Fruit fly (Drosophila melanogaster): ENCODE results near the gene CG32206.

Gene CG32206

dm6 chr3L:19338234-19338633, 74.5 kb downstream of the CG32206 start (continued):
- TF ChIP-seq CG10669 (GFP tag; optimal IDR thresholded peaks at IDR 0.05): no peak
- peak; percentile 33 for TF ChIP-seq Eip78C (GFP tag)
- TF ChIP-seq spab (GFP tag; optimal IDR thresholded peaks at IDR 0.05): no peak
- no peak for TF ChIP-seq Eip75B (GFP tag; optimal IDR thresholded peaks at IDR 0.05)
- no peak for TF ChIP-seq CG6792 (GFP tag; optimal IDR thresholded peaks at IDR 0.05)
- TF ChIP-seq CG34406 (GFP tag; optimal IDR thresholded peaks at IDR 0.05): no peak
- TF ChIP-seq CG9139 (GFP tag; optimal IDR thresholded peaks at IDR 0.05): no peak
- TF ChIP-seq CG3032 (tag; optimal IDR thresholded peaks at IDR 0.05): peak; percentile 5
- TF ChIP-seq CG10631 (GFP tag; optimal IDR thresholded peaks at IDR 0.05): no peak
- TF ChIP-seq Blimp-1 (GFP tag; optimal IDR thresholded peaks at IDR 0.05): no peak
- TF ChIP-seq CG6808 (GFP tag; optimal IDR thresholded peaks at IDR 0.05): no peak
- no peak for TF ChIP-seq Ets21C (GFP tag; optimal IDR thresholded peaks at IDR 0.05)
- no peak for TF ChIP-seq CG11294 (GFP tag; IDR thresholded peaks at IDR 0.05)
- no peak for TF ChIP-seq Met (GFP tag; optimal IDR thresholded peaks at IDR 0.05)
- 0 out of 3 replicates have a peak, but pooled peaks have one; percentile 38 for TF ChIP-seq CG8119 (GFP tag; IDR thresholded peaks at IDR 0.05)
- TF ChIP-seq Hr39 (GFP tag; optimal IDR thresholded peaks at IDR 0.05): no peak
- TF ChIP-seq dsx (GFP tag; optimal IDR thresholded peaks at IDR 0.05; ENCODE audit: poor library complexity, severe bottlenecking): no peak
- no peak for TF ChIP-seq CG6276 (GFP tag; optimal IDR thresholded peaks at IDR 0.05)
- TF ChIP-seq Ets96B (tag; optimal IDR thresholded peaks at IDR 0.05): no peak
- no peak for TF ChIP-seq pdm3 (GFP tag; optimal IDR thresholded peaks at IDR 0.05)
- TF ChIP-seq OdsH (GFP tag; optimal IDR thresholded peaks at IDR 0.05): peak; percentile 28
- no peak for TF ChIP-seq Lpt (GFP tag; optimal IDR thresholded peaks at IDR 0.05)
- peak; percentile 19 for TF ChIP-seq CG32006 (GFP tag; optimal IDR thresholded peaks at IDR 0.05)
- TF ChIP-seq CG7368 (GFP tag; optimal IDR thresholded peaks at IDR 0.05): no peak

dm6 chr3L:19337398-19338086, 75.2 kb downstream of the CG32206 start, which contains the start of gene pip:
Gene pip, minus strand, starts transcription at chr3L:19337609.
- no peak for TF ChIP-seq CG11294 (GFP tag; IDR thresholded peaks at IDR 0.05)
- TF ChIP-seq Smox (GFP tag; optimal IDR thresholded peaks at IDR 0.05): no peak
- no peak for TF ChIP-seq Ets96B (tag; optimal IDR thresholded peaks at IDR 0.05)
- no peak for TF ChIP-seq Hr38 (GFP tag; optimal IDR thresholded peaks at IDR 0.05)
- TF ChIP-seq CG1621 (tag; optimal IDR thresholded peaks at IDR 0.05): no peak
- no peak for TF ChIP-seq Met (GFP tag; optimal IDR thresholded peaks at IDR 0.05)
- TF ChIP-seq CG8319 (GFP tag; optimal IDR thresholded peaks at IDR 0.05): no peak
- 0 out of 3 replicates have a peak, but pooled peaks have one; percentile 21 for TF ChIP-seq CG6163 (GFP tag; IDR thresholded peaks at IDR 0.05)
- TF ChIP-seq eg (GFP tag; IDR thresholded peaks at IDR 0.05): peak; percentile 35; the same call in 1 of the 3 replicates
- TF ChIP-seq Lpt (GFP tag; optimal IDR thresholded peaks at IDR 0.05): no peak
- no peak for TF ChIP-seq CG34406 (GFP tag; optimal IDR thresholded peaks at IDR 0.05)
- no peak for TF ChIP-seq Ets21C (GFP tag; optimal IDR thresholded peaks at IDR 0.05)
- TF ChIP-seq OdsH (GFP tag; optimal IDR thresholded peaks at IDR 0.05): no peak
- peak; percentile 28; the same call in 1 of the 3 replicates for TF ChIP-seq CG8119 (GFP tag; IDR thresholded peaks at IDR 0.05)
- no peak for TF ChIP-seq Eip75B (GFP tag; optimal IDR thresholded peaks at IDR 0.05)
- no peak for TF ChIP-seq cyc (GFP tag; optimal IDR thresholded peaks at IDR 0.05)
- TF ChIP-seq Eip78C (GFP tag): peak; percentile 56
- TF ChIP-seq fkh (GFP tag; optimal IDR thresholded peaks at IDR 0.05): peak; percentile 82
- TF ChIP-seq CG6808 (GFP tag; optimal IDR thresholded peaks at IDR 0.05): no peak

dm6 chr3L:19336678-19337077, 76.0 kb downstream of the CG32206 start:
- TF ChIP-seq salr (GFP tag; optimal IDR thresholded peaks at IDR 0.05) (peak in 1 of 2 experiments; percentile 21), CG8119 (GFP tag; IDR thresholded peaks at IDR 0.05) (no peak), CG1621 (tag; optimal IDR thresholded peaks at IDR 0.05) (no peak), Eip78C (GFP tag) (peak; percentile 68), CG7368 (GFP tag; optimal IDR thresholded peaks at IDR 0.05) (no peak), eg (GFP tag; IDR thresholded peaks at IDR 0.05) (peak; percentile 11; the same call in 1 of the 3 replicates), OdsH (GFP tag; optimal IDR thresholded peaks at IDR 0.05) (peak; percentile 12), CG10631 (GFP tag; optimal IDR thresholded peaks at IDR 0.05) (peak; percentile 11), fd85E (GFP tag; optimal IDR thresholded peaks at IDR 0.05) (no peak), CG32006 (GFP tag; optimal IDR thresholded peaks at IDR 0.05) (peak; percentile 54), CG15336 (GFP tag; IDR thresholded peaks at IDR 0.05) (peak; percentile 47; the same call in 1 of the 2 replicates), achi (GFP tag; optimal IDR thresholded peaks at IDR 0.05) (peak; percentile 16), acj6 (GFP tag; optimal IDR thresholded peaks at IDR 0.05) (peak; percentile 4)

Data from whole organism, prepupa.